Fruit fly (Drosophila melanogaster) whole organism, embryonic: Measurements from ENCODE around the gene dao.
A peak's percentile ranks its signal among the peaks of the same experiment; 100 is the strongest.

ENCODE experiments used
- C15 ChIP-seq: fragments of 200-800 bp; sonication (Bioruptor generic); IDR thresholded peaks from 3 replicates; pipeline ENCODE4 v1.3.6; 2022; ENCODE audit warnings: missing biosample characterization, missing genetic modification characterization
- CG10565 ChIP-seq: fragments of 200-800 bp; sonication (Bioruptor generic); optimal IDR thresholded peaks from 3 replicates; lab custom pipeline; 2016; ENCODE audit warnings: missing biosample characterization, mild to moderate bottlenecking, missing genetic modification characterization
- CG10959 ChIP-seq: fragments of 200-800 bp; sonication (Bioruptor generic); IDR thresholded peaks from 2 replicates; pipeline ENCODE4 v1.3.6; 2022; ENCODE audit warnings: missing biosample characterization, missing genetic modification characterization
- CG12659 ChIP-seq: fragments of 200-800 bp; sonication (Bioruptor generic); optimal IDR thresholded peaks from 3 replicates; lab custom pipeline; 2017; ENCODE audit warnings: mild to moderate bottlenecking, missing biosample characterization, missing genetic modification reagents, missing genetic modification characterization
- CG12744 ChIP-seq: fragments of 200-800 bp; sonication (Bioruptor generic); optimal IDR thresholded peaks from 2 replicates; lab custom pipeline; 2016; ENCODE audit warnings: missing biosample characterization, missing genetic modification characterization
- CG13624 ChIP-seq: fragments of 200-800 bp; sonication (Bioruptor generic); optimal IDR thresholded peaks from 2 replicates; lab custom pipeline; 2016; ENCODE audit warnings: missing biosample characterization, missing genetic modification characterization
- CG15011 ChIP-seq: fragments of 200-800 bp; sonication (Bioruptor generic); optimal IDR thresholded peaks from 3 replicates; lab custom pipeline; 2018; ENCODE audit warnings: missing biosample characterization, mild to moderate bottlenecking, missing genetic modification characterization
- CG1603 ChIP-seq: fragments of 200-800 bp; sonication (Bioruptor generic); optimal IDR thresholded peaks from 2 replicates; lab custom pipeline; 2019; ENCODE audit warnings: missing biosample characterization, mild to moderate bottlenecking, missing genetic modification characterization, moderate library complexity
- CG16813 ChIP-seq: fragments of 200-800 bp; sonication (Bioruptor generic); IDR thresholded peaks from 3 replicates; pipeline ENCODE4 v1.3.6; 2022; ENCODE audit warnings: missing biosample characterization, missing genetic modification characterization; ENCODE audit not compliant: partially characterized antibody
- CG17328 ChIP-seq: fragments of 200-800 bp; sonication (Bioruptor generic); IDR thresholded peaks from 2 replicates; pipeline ENCODE4 v1.3.6; 2022; ENCODE audit warnings: missing biosample characterization, missing genetic modification characterization
- CG17359 ChIP-seq: fragments of 200-800 bp; sonication (Bioruptor generic); optimal IDR thresholded peaks from 3 replicates; lab custom pipeline; 2018; ENCODE audit warnings: missing biosample characterization, mild to moderate bottlenecking, missing genetic modification characterization, moderate library complexity
- CG1832 ChIP-seq: fragments of 200-800 bp; sonication (Bioruptor generic); optimal IDR thresholded peaks from 2 replicates; lab custom pipeline; 2017; ENCODE audit warnings: missing biosample characterization, mild to moderate bottlenecking, missing genetic modification characterization, inconsistent platforms
- CG3726 ChIP-seq: fragments of 200-800 bp; sonication (Bioruptor generic); IDR thresholded peaks from 3 replicates; pipeline ENCODE4, ENCODE4 v1.3.6; 2022; ENCODE audit warnings: missing biosample characterization, missing genetic modification characterization
- CG3995 ChIP-seq: fragments of 200-800 bp; sonication (Bioruptor generic); optimal IDR thresholded peaks from 3 replicates; lab custom pipeline; 2016; ENCODE audit warnings: missing biosample characterization, missing genetic modification characterization
- CG4360 ChIP-seq: fragments of 200-800 bp; sonication (Bioruptor generic); IDR thresholded peaks from 2 replicates; pipeline ENCODE4 v1.3.6; 2022; ENCODE audit warnings: missing biosample characterization, missing genetic modification characterization
- CG4424 ChIP-seq: fragments of 200-800 bp; sonication (Bioruptor generic); optimal IDR thresholded peaks from 3 replicates; lab custom pipeline; 2016; ENCODE audit warnings: missing biosample characterization, missing genetic modification characterization
- CG7928 ChIP-seq: fragments of 200-800 bp; sonication (Bioruptor generic); optimal IDR thresholded peaks from 2 replicates; lab custom pipeline; 2017; ENCODE audit warnings: missing biosample characterization, mild to moderate bottlenecking, missing genetic modification characterization
- CG9727 ChIP-seq: fragments of 200-800 bp; sonication (Bioruptor generic); optimal IDR thresholded peaks from 3 replicates; lab custom pipeline; 2017; ENCODE audit warnings: missing biosample characterization, mild to moderate bottlenecking, missing genetic modification characterization
- CoRest ChIP-seq: fragments of 200-800 bp; sonication (Bioruptor generic); optimal IDR thresholded peaks from 3 replicates; lab custom pipeline; 2018; ENCODE audit warnings: missing biosample characterization, mild to moderate bottlenecking, missing genetic modification characterization, moderate library complexity
- D19B ChIP-seq: fragments of 200-800 bp; sonication (Bioruptor generic); optimal IDR thresholded peaks from 2 replicates; lab custom pipeline; 2017; ENCODE audit warnings: missing biosample characterization, mild to moderate bottlenecking, missing genetic modification characterization
- Doc3 ChIP-seq: fragments of 200-800 bp; sonication (Bioruptor generic); IDR thresholded peaks from 3 replicates; pipeline ENCODE4 v1.3.6; 2022; ENCODE audit warnings: missing biosample characterization, missing genetic modification characterization; ENCODE audit not compliant: partially characterized antibody
- Drgx ChIP-seq: fragments of 200-800 bp; sonication (Bioruptor generic); IDR thresholded peaks from 2 replicates; pipeline ENCODE4 v1.3.6; 2022; ENCODE audit warnings: missing biosample characterization, missing genetic modification characterization
- Ets97D ChIP-seq: fragments of 200-800 bp; sonication (Bioruptor generic); optimal IDR thresholded peaks from 3 replicates; lab custom pipeline; 2016; ENCODE audit warnings: missing biosample characterization, missing genetic modification characterization
- HHEX ChIP-seq: fragments of 200-800 bp; sonication (Bioruptor generic); optimal IDR thresholded peaks from 3 replicates; lab custom pipeline; 2017; ENCODE audit warnings: missing biosample characterization, mild to moderate bottlenecking, missing genetic modification characterization, missing genetic modification reagents
- HLH3B ChIP-seq: fragments of 200-800 bp; sonication (Bioruptor generic); IDR thresholded peaks from 2 replicates; pipeline ENCODE4 v1.3.6; 2022; ENCODE audit warnings: missing biosample characterization, missing genetic modification characterization
- HmgD ChIP-seq: fragments of 200-800 bp; sonication (Bioruptor generic); optimal IDR thresholded peaks from 3 replicates; lab custom pipeline; 2016; ENCODE audit warnings: missing biosample characterization, missing genetic modification characterization
- HmgZ ChIP-seq: fragments of 200-800 bp; sonication (Bioruptor generic); optimal IDR thresholded peaks from 2 replicates; lab custom pipeline; 2018; ENCODE audit warnings: missing biosample characterization, mild to moderate bottlenecking, missing genetic modification characterization
- Sox102F ChIP-seq: fragments of 200-800 bp; sonication (Bioruptor generic); optimal IDR thresholded peaks from 2 replicates; lab custom pipeline; 2018; ENCODE audit warnings: missing biosample characterization, mild to moderate bottlenecking, missing genetic modification characterization, moderate library complexity
- YL-1 ChIP-seq: fragments of 200-800 bp; sonication (Bioruptor generic); optimal IDR thresholded peaks from 3 replicates; lab custom pipeline; 2017; ENCODE audit warnings: missing biosample characterization, mild to moderate bottlenecking, missing genetic modification characterization
- ara ChIP-seq: fragments of 200-800 bp; sonication (Bioruptor generic); IDR thresholded peaks from 2 replicates; pipeline ENCODE4 v1.3.6; 2022; ENCODE audit warnings: missing biosample characterization, missing genetic modification characterization
- bbx ChIP-seq: fragments of 200-800 bp; sonication (Bioruptor generic); IDR thresholded peaks from 2 replicates; pipeline ENCODE4 v1.3.6; 2022; ENCODE audit warnings: missing biosample characterization, missing genetic modification characterization; ENCODE audit not compliant: partially characterized antibody
- br ChIP-seq: fragments of >200 bp; optimal IDR thresholded peaks from 2 replicates; lab custom pipeline; 2017
- cg ChIP-seq: fragments of 200-800 bp; sonication (Bioruptor generic); optimal IDR thresholded peaks from 3 replicates; lab custom pipeline; 2019; ENCODE audit warnings: missing biosample characterization, mild to moderate bottlenecking, missing genetic modification characterization, moderate library complexity
- chinmo ChIP-seq: fragments of 200-800 bp; sonication (Bioruptor generic); IDR thresholded peaks from 4 replicates; pipeline ENCODE4 v1.3.6; 2022; ENCODE audit warnings: missing biosample characterization, missing genetic modification characterization; ENCODE audit not compliant: partially characterized antibody
- dysf ChIP-seq: fragments of 200-800 bp; sonication (Bioruptor generic); IDR thresholded peaks from 3 replicates; pipeline ENCODE4 v1.3.6; 2022; ENCODE audit warnings: missing biosample characterization, missing genetic modification characterization
- ems ChIP-seq: fragments of 200-800 bp; sonication (Bioruptor generic); optimal IDR thresholded peaks from 3 replicates; lab custom pipeline; 2016; ENCODE audit warnings: missing biosample characterization, missing genetic modification characterization
- fd96Cb ChIP-seq: fragments of 200-800 bp; sonication (Bioruptor generic); optimal IDR thresholded peaks from 2 replicates; lab custom pipeline; 2018; ENCODE audit warnings: missing biosample characterization, mild to moderate bottlenecking, missing genetic modification characterization, moderate library complexity
- gcm ChIP-seq: fragments of 200-800 bp; sonication (Bioruptor generic); optimal IDR thresholded peaks from 2 replicates; lab custom pipeline; 2019; ENCODE audit warnings: missing biosample characterization, mild to moderate bottlenecking, missing genetic modification characterization, moderate library complexity
- gcm2 ChIP-seq: fragments of 200-800 bp; sonication (Bioruptor generic); optimal IDR thresholded peaks from 2 replicates; lab custom pipeline; 2016; ENCODE audit warnings: missing biosample characterization, missing genetic modification characterization
- inv ChIP-seq: fragments of 200-800 bp; sonication (Bioruptor generic); IDR thresholded peaks from 2 replicates; pipeline ENCODE4 v1.3.6; 2022; ENCODE audit warnings: missing biosample characterization, missing genetic modification characterization; ENCODE audit not compliant: partially characterized antibody
- kni ChIP-seq: fragments of 200-800 bp; sonication (Bioruptor generic); optimal IDR thresholded peaks from 3 replicates; lab custom pipeline; 2017; ENCODE audit warnings: mild to moderate bottlenecking, missing biosample characterization, missing genetic modification reagents, missing genetic modification characterization
- lola ChIP-seq, 3 experiments: fragments of >200 bp in 2 of 3; fragments of 200-800 bp in 1 of 3; sonication (Bioruptor generic) in 1 of 3; optimal IDR thresholded peaks; 2 replicates each; lab custom pipeline; 2017 to 2019; ENCODE audit warnings: missing biosample characterization in 3 of 3, missing genetic modification characterization in 3 of 3, mild to moderate bottlenecking in 1 of 3, moderate library complexity in 1 of 3
- pros ChIP-seq: fragments of 200-800 bp; sonication (Bioruptor generic); optimal IDR thresholded peaks from 3 replicates; lab custom pipeline; 2019; ENCODE audit warnings: missing biosample characterization, mild to moderate bottlenecking, missing genetic modification characterization, moderate library complexity
- sc ChIP-seq, 3 experiments: fragments of >200 bp in 2 of 3; fragments of 200-800 bp in 1 of 3; sonication (Bioruptor generic) in 1 of 3; optimal IDR thresholded peaks; 2 replicates in 2 of 3; 3 replicates in 1 of 3; lab custom pipeline; 2017; ENCODE audit warnings: mild to moderate bottlenecking in 1 of 3, missing biosample characterization in 1 of 3, missing genetic modification characterization in 1 of 3, missing genetic modification reagents in 1 of 3
- slp2 ChIP-seq: fragments of 200-800 bp; sonication (Bioruptor generic); optimal IDR thresholded peaks from 2 replicates; lab custom pipeline; 2016; ENCODE audit warnings: missing biosample characterization, missing genetic modification characterization
- tna ChIP-seq: fragments of 200-800 bp; sonication (Bioruptor generic); IDR thresholded peaks from 2 replicates; pipeline ENCODE4 v1.3.6; 2022; ENCODE audit warnings: missing biosample characterization, missing genetic modification characterization; ENCODE audit not compliant: partially characterized antibody
- tup ChIP-seq: fragments of 200-800 bp; sonication (Bioruptor generic); optimal IDR thresholded peaks from 2 replicates; lab custom pipeline; 2016; ENCODE audit warnings: missing biosample characterization, mild to moderate bottlenecking, missing genetic modification characterization, moderate library complexity
- wek ChIP-seq: fragments of 200-800 bp; sonication (Bioruptor generic); optimal IDR thresholded peaks from 3 replicates; lab custom pipeline; 2018; ENCODE audit warnings: missing biosample characterization, mild to moderate bottlenecking, missing genetic modification characterization, moderate library complexity
- zen ChIP-seq: fragments of 200-800 bp; sonication (Bioruptor generic); optimal IDR thresholded peaks from 3 replicates; lab custom pipeline; 2018; ENCODE audit warnings: missing biosample characterization, mild to moderate bottlenecking, missing genetic modification characterization, moderate library complexity
- zf30C ChIP-seq: fragments of 200-800 bp; sonication (Bioruptor generic); optimal IDR thresholded peaks from 3 replicates; lab custom pipeline; 2018; ENCODE audit warnings: missing biosample characterization, mild to moderate bottlenecking, missing genetic modification characterization

dao gene

dm6 chr2L:15275794-15276193 is 27.1 kb downstream of the dao start (continued):
- TF ChIP-seq fd96Cb (tag; lab: Kevin White, UChicago) (no peak), sc (optimal IDR thresholded peaks at IDR 0.05; lab: Kevin White, UChicago) (no peak), sc (GFP tag; optimal IDR thresholded peaks at IDR 0.05; lab: Kevin White, UChicago) (no peak), HHEX (GFP tag; lab: Kevin White, UChicago) (no peak), lola (GFP tag; optimal IDR thresholded peaks at IDR 0.05; lab: Kevin White, UChicago) (no peak), CG1603 (tag; lab: Kevin White, UChicago) (no peak), CG16813 (GFP tag; lab: Robert Waterston, UW) (no peak), zen (tag; lab: Kevin White, UChicago) (peak; percentile 14), CG13624 (GFP tag; lab: Kevin White, UChicago) (no peak), Drgx (0 out of 2 replicates have a peak, but pooled peaks have one; percentile 22), CG17359 (no peak), bbx (GFP tag; lab: Robert Waterston, UW) (no peak), pros (GFP tag; lab: Kevin White, UChicago) (no peak), kni (GFP tag; lab: Kevin White, UChicago) (no peak), chinmo (GFP tag; lab: Robert Waterston, UW) (no peak), tup (GFP tag; lab: Kevin White, UChicago) (no peak), C15 (GFP tag; lab: Robert Waterston, UW) (no peak), CG10959 (GFP tag; lab: Robert Waterston, UW) (peak; percentile 53; the same call in 1 of the 2 replicates), CG12744 (GFP tag; lab: Kevin White, UChicago) (no peak), ara (GFP tag; lab: Robert Waterston, UW) (0 out of 2 replicates have a peak, but pooled peaks have one; percentile 24), HLH3B (GFP tag; lab: Robert Waterston, UW) (no peak; the same call in 1 of the 2 replicates), br (lab: Kevin White, UChicago) (no peak), gcm2 (GFP tag; lab: Kevin White, UChicago) (no peak), CG1832 (GFP tag; lab: Kevin White, UChicago) (no peak), dysf (no peak), wek (GFP tag; lab: Kevin White, UChicago) (no peak), slp2 (GFP tag; lab: Kevin White, UChicago) (no peak), CG17328 (GFP tag; lab: Robert Waterston, UW) (0 out of 2 replicates have a peak, but pooled peaks have one; percentile 33), CG7928 (GFP tag; lab: Kevin White, UChicago) (no peak), YL-1 (GFP tag; lab: Kevin White, UChicago) (no peak), Ets97D (GFP tag; lab: Kevin White, UChicago) (no peak), cg (GFP tag; lab: Kevin White, UChicago) (no peak), ems (no peak), CG4424 (GFP tag; lab: Kevin White, UChicago) (no peak), CG9727 (peak; percentile 16), CG10565 (GFP tag; lab: Kevin White, UChicago) (no peak), Sox102F (peak; percentile 4), CG3726 (GFP tag; lab: Robert Waterston, UW) (no peak), tna (GFP tag; lab: Robert Waterston, UW) (no peak), CG15011 (GFP tag; lab: Kevin White, UChicago) (no peak), CoRest (no peak), HmgD (GFP tag; lab: Kevin White, UChicago) (no peak), CG3995 (GFP tag; lab: Kevin White, UChicago) (no peak), CG4360 (GFP tag; lab: Robert Waterston, UW) (no peak), D19B (no peak), Doc3 (GFP tag; lab: Robert Waterston, UW) (no peak), HmgZ (no peak), inv (GFP tag; lab: Robert Waterston, UW) (no peak), CG12659 (no peak), gcm (GFP tag; lab: Kevin White, UChicago) (no peak), zf30C (GFP tag; lab: Kevin White, UChicago) (no peak)
